Worm (Caenorhabditis elegans): ENCODE results near the gene M04B2.6.

DNA sequence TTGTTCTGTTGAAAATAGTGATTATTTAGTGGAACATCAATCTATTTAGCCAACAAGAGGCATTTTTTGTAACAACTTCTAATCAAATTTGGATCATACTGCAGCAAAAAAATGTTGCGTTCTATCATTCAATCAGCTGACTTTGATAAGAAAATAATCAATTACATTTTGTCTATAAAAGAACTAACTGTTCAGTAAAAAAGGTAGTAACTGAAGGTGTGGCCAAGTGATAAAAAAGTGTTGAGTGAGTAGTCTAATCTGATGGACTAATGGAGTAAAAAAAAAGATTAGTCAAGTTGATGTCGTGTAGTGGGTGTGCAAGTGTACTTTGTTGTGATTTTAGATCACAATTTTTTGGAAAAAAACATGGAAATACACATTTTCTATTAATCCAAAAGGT, 18.2 kb downstream of the M04B2.6 start:
- TF ChIP-seq ama-1 (optimal IDR thresholded peaks at IDR 0.05) (no peak), sea-1 (GFP tag; conservative IDR thresholded peaks at IDR 0.05) (no peak), B0310.2 (tag; optimal IDR thresholded peaks at IDR 0.05) (no peak), ceh-36 (tag; optimal IDR thresholded peaks at IDR 0.05) (no peak), flt-1 (GFP tag; IDR thresholded peaks at IDR 0.05) (no peak)
